Worm (Caenorhabditis elegans): Measurements from ENCODE around the gene sec-3.

DNA sequence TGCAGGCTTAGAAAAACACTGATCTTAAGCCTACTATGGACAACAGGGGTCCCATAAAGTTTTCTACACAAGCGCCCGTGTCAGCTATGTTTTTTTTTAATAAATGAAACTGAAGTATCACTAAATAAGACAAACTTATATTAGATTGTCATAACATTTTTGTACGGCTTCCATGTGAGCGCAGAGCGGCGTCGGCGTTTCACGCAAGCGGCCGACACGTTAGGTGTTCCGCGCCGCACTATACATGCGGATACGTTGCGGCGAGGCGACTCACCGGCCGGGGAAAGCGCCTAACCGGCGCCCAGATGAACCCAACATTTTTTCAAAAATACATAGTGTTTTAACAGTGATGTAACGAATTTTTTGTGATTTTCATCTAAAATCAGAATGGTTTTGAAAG, 42.0 kb downstream of the sec-3 start:
- TF ChIP-seq pax-3 (tag; optimal IDR thresholded peaks at IDR 0.05) (no peak), unc-62 (GFP tag; optimal IDR thresholded peaks at IDR 0.05) (no peak), pag-3 (tag; optimal IDR thresholded peaks at IDR 0.05; ENCODE audit: borderline replicate concordance, insufficient read depth) (no peak), lin-14 (GFP tag; optimal IDR thresholded peaks at IDR 0.05) (no peak), fkh-10 (GFP tag; optimal IDR thresholded peaks at IDR 0.05) (no peak), nhr-12 (tag; optimal IDR thresholded peaks at IDR 0.05) (no peak), mdl-1 (tag; optimal IDR thresholded peaks at IDR 0.05) (no peak), snpc-4 (tag; optimal IDR thresholded peaks at IDR 0.05) (no peak), zag-1 (tag; optimal IDR thresholded peaks at IDR 0.05) (no peak), blmp-1 (tag; optimal IDR thresholded peaks at IDR 0.05) (no peak), ztf-4 (tag; optimal IDR thresholded peaks at IDR 0.05) (no peak)
